Fruit fly (Drosophila melanogaster) whole organism, embryonic: ENCODE results near the gene Spn88Ea.

Experiments
- Abd-B ChIP-seq: fragments of 200-800 bp; sonication (Bioruptor generic); optimal IDR thresholded peaks from 2 replicates; lab custom pipeline; 2018; ENCODE audit warnings: missing biosample characterization, mild to moderate bottlenecking, missing genetic modification characterization, moderate library complexity
- Adf1 ChIP-seq: fragments of 200-800 bp; sonication (Bioruptor generic); IDR thresholded peaks from 2 replicates; pipeline ENCODE4 v1.3.6; 2022; ENCODE audit warnings: missing biosample characterization, missing genetic modification characterization
- Bdp1 ChIP-seq: fragments of 200-800 bp; sonication (Bioruptor generic); optimal IDR thresholded peaks from 3 replicates; lab custom pipeline; 2016; ENCODE audit warnings: missing biosample characterization, missing genetic modification characterization
- CG10147 ChIP-seq: fragments of 200-800 bp; sonication (Bioruptor generic); optimal IDR thresholded peaks from 2 replicates; lab custom pipeline; 2019; ENCODE audit warnings: missing biosample characterization, mild to moderate bottlenecking, missing genetic modification characterization, moderate library complexity
- CG10274 ChIP-seq: fragments of 200-800 bp; sonication (Bioruptor generic); optimal IDR thresholded peaks from 3 replicates; lab custom pipeline; 2017; ENCODE audit warnings: missing biosample characterization, mild to moderate bottlenecking, missing genetic modification characterization
- CG12104 ChIP-seq: fragments of 200-800 bp; sonication (Bioruptor generic); optimal IDR thresholded peaks from 3 replicates; lab custom pipeline; 2016; ENCODE audit warnings: missing biosample characterization, missing genetic modification characterization
- CG13894 ChIP-seq: fragments of 200-800 bp; sonication (Bioruptor generic); optimal IDR thresholded peaks from 3 replicates; lab custom pipeline; 2018; ENCODE audit warnings: missing biosample characterization, mild to moderate bottlenecking, missing genetic modification characterization, moderate library complexity
- CG14965 ChIP-seq: fragments of 200-800 bp; sonication (Bioruptor generic); optimal IDR thresholded peaks from 2 replicates; lab custom pipeline; 2016; ENCODE audit warnings: missing biosample characterization, missing genetic modification characterization, borderline replicate concordance
- CG16813 ChIP-seq: fragments of 200-800 bp; sonication (Bioruptor generic); IDR thresholded peaks from 3 replicates; pipeline ENCODE4 v1.3.6; 2022; ENCODE audit warnings: missing biosample characterization, missing genetic modification characterization; ENCODE audit not compliant: partially characterized antibody
- CG17912 ChIP-seq: fragments of 200-800 bp; sonication (Bioruptor generic); optimal IDR thresholded peaks from 2 replicates; lab custom pipeline; 2018; ENCODE audit warnings: missing biosample characterization, mild to moderate bottlenecking, missing genetic modification characterization
- CG32772 ChIP-seq: fragments of 200-800 bp; sonication (Bioruptor generic); IDR thresholded peaks from 2 replicates; pipeline ENCODE4 v1.3.6; 2022; ENCODE audit warnings: missing biosample characterization, missing genetic modification characterization
- CG5245 ChIP-seq: fragments of 200-800 bp; sonication (Bioruptor generic); optimal IDR thresholded peaks from 3 replicates; lab custom pipeline; 2016; ENCODE audit warnings: missing biosample characterization, missing genetic modification characterization
- CG5953 ChIP-seq: fragments of 200-800 bp; sonication (Bioruptor generic); IDR thresholded peaks from 2 replicates; pipeline ENCODE4 v1.3.6; 2022; ENCODE audit warnings: missing biosample characterization, missing genetic modification characterization
- CG6854 ChIP-seq: fragments of 200-800 bp; sonication (Bioruptor generic); optimal IDR thresholded peaks from 3 replicates; lab custom pipeline; 2017; ENCODE audit warnings: missing biosample characterization, mild to moderate bottlenecking, missing genetic modification characterization
- CG7928 ChIP-seq: fragments of 200-800 bp; sonication (Bioruptor generic); optimal IDR thresholded peaks from 2 replicates; lab custom pipeline; 2017; ENCODE audit warnings: missing biosample characterization, mild to moderate bottlenecking, missing genetic modification characterization
- CG8290 ChIP-seq, 3 experiments: fragments of 200-800 bp; sonication (Bioruptor generic); optimal IDR thresholded peaks; 2 replicates each; lab custom pipeline; 2016 to 2019; ENCODE audit warnings: missing biosample characterization in 3 of 3, missing genetic modification characterization in 3 of 3, mild to moderate bottlenecking in 2 of 3, moderate library complexity in 1 of 3
- CG8359 ChIP-seq: fragments of 200-800 bp; sonication (Bioruptor generic); optimal IDR thresholded peaks from 2 replicates; lab custom pipeline; 2017; ENCODE audit warnings: missing biosample characterization, mild to moderate bottlenecking, missing genetic modification characterization, borderline replicate concordance
- D19A ChIP-seq: fragments of 200-800 bp; optimal IDR thresholded peaks from 3 replicates; lab custom pipeline; 2019; ENCODE audit warnings: missing biosample characterization, mild to moderate bottlenecking, missing genetic modification characterization, moderate library complexity
- Dip2 ChIP-seq: fragments of 200-800 bp; sonication (Bioruptor generic); IDR thresholded peaks from 2 replicates; pipeline ENCODE4 v1.3.6; 2022; ENCODE audit warnings: missing biosample characterization, missing genetic modification characterization
- Fer1 ChIP-seq: fragments of 200-800 bp; sonication (Bioruptor generic); optimal IDR thresholded peaks from 2 replicates; lab custom pipeline; 2017; ENCODE audit warnings: missing biosample characterization, mild to moderate bottlenecking, missing genetic modification characterization
- Hr39 ChIP-seq: fragments of >200 bp; optimal IDR thresholded peaks from 2 replicates; lab custom pipeline; 2017
- Hr51 ChIP-seq, 2 experiments: fragments of 200-800 bp; sonication (Bioruptor generic); optimal IDR thresholded peaks; 2 replicates in 1 of 2; 3 replicates in 1 of 2; lab custom pipeline; 2016 to 2018; ENCODE audit warnings: missing biosample characterization in 2 of 2, missing genetic modification characterization in 2 of 2, mild to moderate bottlenecking in 1 of 2, moderate library complexity in 1 of 2
- Jarid2 ChIP-seq: fragments of 200-800 bp; sonication (Bioruptor generic); optimal IDR thresholded peaks from 3 replicates; lab custom pipeline; 2017; ENCODE audit warnings: mild to moderate bottlenecking, missing biosample characterization, missing genetic modification reagents, missing genetic modification characterization
- MTF-1 ChIP-seq: fragments of 200-800 bp; sonication (Bioruptor generic); optimal IDR thresholded peaks from 2 replicates; lab custom pipeline; 2018; ENCODE audit warnings: missing biosample characterization, mild to moderate bottlenecking, missing genetic modification characterization, borderline replicate concordance
- Med ChIP-seq: fragments of 200-800 bp; sonication (Bioruptor generic); peaks from one replicate; lab custom pipeline; 2016; ENCODE audit warnings: missing biosample characterization, missing genetic modification characterization, mild to moderate bottlenecking, inconsistent platforms, moderate library complexity
- Myb ChIP-seq: fragments of 200-800 bp; sonication (Bioruptor generic); optimal IDR thresholded peaks from 2 replicates; lab custom pipeline; 2016; ENCODE audit warnings: missing biosample characterization, missing genetic modification characterization
- abd-A ChIP-seq: fragments of 200-800 bp; sonication (Bioruptor generic); optimal IDR thresholded peaks from 3 replicates; lab custom pipeline; 2019; ENCODE audit warnings: missing biosample characterization, mild to moderate bottlenecking, missing genetic modification characterization, moderate library complexity
- ase ChIP-seq: fragments of 200-800 bp; sonication (Bioruptor generic); IDR thresholded peaks from 3 replicates; pipeline ENCODE4 v1.3.6; 2022; ENCODE audit warnings: missing biosample characterization, missing genetic modification characterization
- az2 ChIP-seq: fragments of 200-800 bp; sonication (Bioruptor generic); optimal IDR thresholded peaks from 3 replicates; lab custom pipeline; 2016; ENCODE audit warnings: missing biosample characterization, missing genetic modification characterization
- cg ChIP-seq: fragments of 200-800 bp; sonication (Bioruptor generic); optimal IDR thresholded peaks from 3 replicates; lab custom pipeline; 2019; ENCODE audit warnings: missing biosample characterization, mild to moderate bottlenecking, missing genetic modification characterization, moderate library complexity
- chinmo ChIP-seq: fragments of 200-800 bp; sonication (Bioruptor generic); IDR thresholded peaks from 4 replicates; pipeline ENCODE4 v1.3.6; 2022; ENCODE audit warnings: missing biosample characterization, missing genetic modification characterization; ENCODE audit not compliant: partially characterized antibody
- crp ChIP-seq, 2 experiments: fragments of 200-800 bp; sonication (Bioruptor generic); optimal IDR thresholded peaks; 2 replicates in 1 of 2; 3 replicates in 1 of 2; lab custom pipeline; 2017; ENCODE audit warnings: missing biosample characterization in 2 of 2, missing genetic modification characterization in 2 of 2, mild to moderate bottlenecking in 1 of 2, moderate library complexity in 1 of 2
- eyg ChIP-seq: fragments of 200-800 bp; sonication (Bioruptor generic); optimal IDR thresholded peaks from 3 replicates; lab custom pipeline; 2016; ENCODE audit warnings: missing biosample characterization, missing genetic modification characterization
- fd3F ChIP-seq: fragments of 200-800 bp; sonication (Bioruptor generic); optimal IDR thresholded peaks from 2 replicates; lab custom pipeline; 2018; ENCODE audit warnings: missing biosample characterization, mild to moderate bottlenecking, missing genetic modification characterization, moderate library complexity
- fru ChIP-seq: fragments of >200 bp; optimal IDR thresholded peaks from 2 replicates; lab custom pipeline; 2017
- gem ChIP-seq: fragments of 200-800 bp; sonication (Bioruptor generic); optimal IDR thresholded peaks from 2 replicates; lab custom pipeline; 2019; ENCODE audit warnings: missing biosample characterization, mild to moderate bottlenecking, missing genetic modification characterization, moderate library complexity
- hb ChIP-seq: fragments of 200-800 bp; sonication (Bioruptor generic); IDR thresholded peaks from 3 replicates; pipeline ENCODE4 v1.3.6; 2022; ENCODE audit warnings: missing biosample characterization, missing genetic modification characterization; ENCODE audit not compliant: partially characterized antibody
- her ChIP-seq: fragments of 200-800 bp; sonication (Bioruptor generic); optimal IDR thresholded peaks from 2 replicates; lab custom pipeline; 2016; ENCODE audit warnings: missing biosample characterization, missing genetic modification characterization
- inv ChIP-seq: fragments of 200-800 bp; sonication (Bioruptor generic); IDR thresholded peaks from 2 replicates; pipeline ENCODE4 v1.3.6; 2022; ENCODE audit warnings: missing biosample characterization, missing genetic modification characterization; ENCODE audit not compliant: partially characterized antibody
- nom ChIP-seq: fragments of 200-800 bp; sonication (Bioruptor generic); optimal IDR thresholded peaks from 2 replicates; lab custom pipeline; 2017; ENCODE audit warnings: missing biosample characterization, missing genetic modification characterization, mild to moderate bottlenecking, moderate library complexity, missing genetic modification reagents
- oc ChIP-seq: fragments of 200-800 bp; sonication (Bioruptor generic); optimal IDR thresholded peaks from 2 replicates; lab custom pipeline; 2018; ENCODE audit warnings: missing biosample characterization, mild to moderate bottlenecking, missing genetic modification characterization, moderate library complexity
- schlank ChIP-seq: fragments of 200-800 bp; sonication (Bioruptor generic); optimal IDR thresholded peaks from 2 replicates; lab custom pipeline; 2018; ENCODE audit warnings: missing biosample characterization, mild to moderate bottlenecking, missing genetic modification characterization
- seq ChIP-seq: fragments of 200-800 bp; sonication (Bioruptor generic); IDR thresholded peaks from 2 replicates; pipeline ENCODE4 v1.3.6; 2022; ENCODE audit warnings: missing biosample characterization, missing genetic modification characterization
- shn ChIP-seq: fragments of 200-800 bp; sonication (Bioruptor generic); optimal IDR thresholded peaks from 3 replicates; lab custom pipeline; 2016; ENCODE audit warnings: missing biosample characterization, missing genetic modification characterization
- sisA ChIP-seq: fragments of 200-800 bp; sonication (Bioruptor generic); IDR thresholded peaks from 2 replicates; pipeline ENCODE4 v1.3.6; 2022; ENCODE audit warnings: missing biosample characterization, missing genetic modification characterization
- slbo ChIP-seq: fragments of 200-800 bp; sonication (Bioruptor generic); IDR thresholded peaks from 2 replicates; pipeline ENCODE4 v1.3.6; 2022; ENCODE audit warnings: missing biosample characterization, missing genetic modification characterization
- slp2 ChIP-seq: fragments of 200-800 bp; sonication (Bioruptor generic); optimal IDR thresholded peaks from 2 replicates; lab custom pipeline; 2016; ENCODE audit warnings: missing biosample characterization, missing genetic modification characterization
- toy ChIP-seq: fragments of 200-800 bp; sonication (Bioruptor generic); IDR thresholded peaks from 2 replicates; pipeline ENCODE4 v1.3.6; 2022; ENCODE audit warnings: missing biosample characterization, missing genetic modification characterization
- zen ChIP-seq: fragments of 200-800 bp; sonication (Bioruptor generic); optimal IDR thresholded peaks from 3 replicates; lab custom pipeline; 2018; ENCODE audit warnings: missing biosample characterization, mild to moderate bottlenecking, missing genetic modification characterization, moderate library complexity
- zfh2 ChIP-seq: fragments of 200-800 bp; sonication (Bioruptor generic); optimal IDR thresholded peaks from 2 replicates; lab custom pipeline; 2016; ENCODE audit warnings: missing biosample characterization, missing genetic modification characterization

Spn88Ea gene

dm6 chr3R:15250454-15250853, 44.2 kb upstream of the Spn88Ea start (continued):
- TF ChIP-seq CG6854 (GFP tag; lab: Kevin White, UChicago) (peak; percentile 59), shn (GFP tag; lab: Kevin White, UChicago) (no peak), zen (tag; lab: Kevin White, UChicago) (no peak), Hr39 (lab: Kevin White, UChicago) (no peak), abd-A (no peak), sisA (GFP tag; lab: Robert Waterston, UW) (peak; percentile 63), Adf1 (GFP tag; lab: Robert Waterston, UW) (peak; percentile 59; the same call in 1 of the 2 replicates), CG13894 (tag; lab: Kevin White, UChicago) (no peak), Bdp1 (GFP tag; lab: Kevin White, UChicago) (peak; percentile 18), Abd-B (no peak), nom (GFP tag; lab: Kevin White, UChicago) (no peak), oc (tag; lab: Kevin White, UChicago) (no peak), CG5245 (no peak), schlank (peak; percentile 56), CG16813 (GFP tag; lab: Robert Waterston, UW) (no peak), seq (GFP tag; lab: Robert Waterston, UW) (peak; percentile 74), CG14965 (GFP tag; lab: Kevin White, UChicago) (no peak), CG8290 (GFP tag; optimal IDR thresholded peaks at IDR 0.05; lab: Kevin White, UChicago) (no peak), CG8290 (tag; optimal IDR thresholded peaks at IDR 0.05; lab: Kevin White, UChicago) (no peak), CG17912 (GFP tag; lab: Kevin White, UChicago) (no peak), crp (GFP tag; optimal IDR thresholded peaks at IDR 0.05; lab: Kevin White, UChicago) (peak in 1 of 2 experiments; percentile 2), CG7928 (GFP tag; lab: Kevin White, UChicago) (no peak), D19A (tag; lab: Kevin White, UChicago) (no peak), Dip2 (GFP tag; lab: Robert Waterston, UW) (no peak), toy (GFP tag; lab: Robert Waterston, UW) (0 out of 2 replicates have a peak, but pooled peaks have one; percentile 28), CG10274 (GFP tag; lab: Kevin White, UChicago) (no peak), Hr51 (GFP tag; optimal IDR thresholded peaks at IDR 0.05; lab: Kevin White, UChicago) (peak in 1 of 2 experiments; percentile 30), Jarid2 (GFP tag; lab: Kevin White, UChicago) (no peak), eyg (GFP tag; lab: Kevin White, UChicago) (no peak), gem (no peak), zfh2 (GFP tag; lab: Kevin White, UChicago) (peak; percentile 32), slp2 (GFP tag; lab: Kevin White, UChicago) (no peak), az2 (GFP tag; lab: Kevin White, UChicago) (peak; percentile 34), CG12104 (GFP tag; lab: Kevin White, UChicago) (no peak), CG10147 (GFP tag; lab: Kevin White, UChicago) (no peak), CG5953 (peak; percentile 54; the same call in 1 of the 2 replicates), slbo (GFP tag; lab: Robert Waterston, UW) (peak; percentile 85), hb (GFP tag; lab: Robert Waterston, UW) (no peak), CG32772 (GFP tag; lab: Robert Waterston, UW) (peak; percentile 69), fd3F (no peak), fru (lab: Kevin White, UChicago) (no peak), her (GFP tag; lab: Kevin White, UChicago) (no peak), Myb (GFP tag; lab: Kevin White, UChicago) (no peak), inv (no peak), Med (GFP tag; lab: Kevin White, UChicago) (peak; percentile 77), ase (GFP tag; lab: Robert Waterston, UW) (peak; percentile 56; the same call in 2 of the 3 replicates), Fer1 (GFP tag; lab: Kevin White, UChicago) (peak; percentile 89), chinmo (0 out of 4 replicates have a peak, but pooled peaks have one; percentile 18), CG8359 (GFP tag; lab: Kevin White, UChicago) (no peak), cg (GFP tag; lab: Kevin White, UChicago) (no peak), MTF-1 (GFP tag; lab: Kevin White, UChicago) (no peak)
